In genomic region chrII:11537115-11537514, ce11 we compare ENCODE assay signal across 8 worm cellular contexts.
A peak's percentile ranks its signal among the peaks of the same experiment; 100 is the strongest.
TF ChIP-seq lines count a peak whose summit lies in the region.

No protein-coding gene starts in this region.

TF ChIP-seq in whole organism, L1 larva, 84 proteins besides CTCF, POLR2A, EP300 and RAD21:
- TF ChIP-seq ceh-88 (GFP tag; IDR thresholded peaks at IDR 0.05; lab: Robert Waterston, UW): no peak
- peak; percentile 28 for TF ChIP-seq blmp-1 (tag; optimal IDR thresholded peaks at IDR 0.05; lab: Kevin White, UChicago)

TF ChIP-seq in whole organism, L3 larva, 47 proteins besides CTCF, POLR2A, EP300 and RAD21:
- TF ChIP-seq unc-62 (GFP tag; optimal IDR thresholded peaks at IDR 0.05; lab: Kevin White, UChicago): no peak
- TF ChIP-seq nhr-23 (tag; optimal IDR thresholded peaks at IDR 0.05; lab: Kevin White, UChicago): peak; percentile 15

TF ChIP-seq in whole organism, L4 larva, 104 proteins besides CTCF, POLR2A, EP300 and RAD21:
- TF ChIP-seq spr-3 (GFP tag; optimal IDR thresholded peaks at IDR 0.05; lab: Kevin White, UChicago) (peak; percentile 9), set-16 (GFP tag; IDR thresholded peaks at IDR 0.05; lab: Robert Waterston, UW) (peak; percentile 82), unc-130 (GFP tag; optimal IDR thresholded peaks at IDR 0.05; lab: Kevin White, UChicago) (peak; percentile 70), daf-16 (GFP tag; optimal IDR thresholded peaks at IDR 0.05; lab: Kevin White, UChicago) (no peak), daf-16 (tag; optimal IDR thresholded peaks at IDR 0.05; lab: Kevin White, UChicago) (no peak), spr-1 (tag; optimal IDR thresholded peaks at IDR 0.05; lab: Kevin White, UChicago) (no peak), ceh-44 (GFP tag; IDR thresholded peaks at IDR 0.05; lab: Robert Waterston, UW) (no peak), D1046.2 (GFP tag; IDR thresholded peaks at IDR 0.05; lab: Robert Waterston, UW) (0 out of 2 replicates have a peak, but pooled peaks have one; percentile 8), rbr-2 (tag; optimal IDR thresholded peaks at IDR 0.05; lab: Kevin White, UChicago) (no peak), mdl-1 (tag; optimal IDR thresholded peaks at IDR 0.05; lab: Kevin White, UChicago) (peak in 1 of 2 experiments; percentile 3), Y48G9A.11 (GFP tag; IDR thresholded peaks at IDR 0.05; lab: Robert Waterston, UW) (peak; percentile 64; the same call in 1 of the 2 replicates), fos-1 (tag; optimal IDR thresholded peaks at IDR 0.05; lab: Kevin White, UChicago) (no peak), lin-38 (GFP tag; IDR thresholded peaks at IDR 0.05; lab: Robert Waterston, UW) (peak; percentile 73)

TF ChIP-seq in whole organism, early embryonic, 17 proteins besides CTCF, POLR2A, EP300 and RAD21:
- TF ChIP-seq tbx-11 (GFP tag; IDR thresholded peaks at IDR 0.05; lab: Robert Waterston, UW) (no peak), hmg-4 (GFP tag; optimal IDR thresholded peaks at IDR 0.05; lab: Kevin White, UChicago) (peak; percentile 43), ets-7 (tag; optimal IDR thresholded peaks at IDR 0.05; lab: Kevin White, UChicago) (peak; percentile 33)

TF ChIP-seq in whole organism, late embryonic, 69 proteins besides CTCF, POLR2A, EP300 and RAD21 (continues in another document):
- TF ChIP-seq hlh-8 (tag; optimal IDR thresholded peaks at IDR 0.05; lab: Kevin White, UChicago): no peak
- TF ChIP-seq ceh-30 (tag; optimal IDR thresholded peaks at IDR 0.05; lab: Kevin White, UChicago): no peak
- TF ChIP-seq C38D4.7 (GFP tag; optimal IDR thresholded peaks at IDR 0.05; lab: Kevin White, UChicago): no peak
- TF ChIP-seq ref-2 (tag; optimal IDR thresholded peaks at IDR 0.05; lab: Kevin White, UChicago): peak; percentile 52
- no peak for TF ChIP-seq hlh-6 (tag; optimal IDR thresholded peaks at IDR 0.05; lab: Kevin White, UChicago)
- TF ChIP-seq pax-1 (tag; optimal IDR thresholded peaks at IDR 0.05; lab: Kevin White, UChicago): peak; percentile 28
- peak; percentile 45 for TF ChIP-seq nfya-1 (tag; optimal IDR thresholded peaks at IDR 0.05; lab: Kevin White, UChicago)
- TF ChIP-seq gmeb-2 (tag; optimal IDR thresholded peaks at IDR 0.05; lab: Kevin White, UChicago): no peak
- TF ChIP-seq sox-4 (tag; optimal IDR thresholded peaks at IDR 0.05; lab: Kevin White, UChicago): no peak
- TF ChIP-seq eyg-1 (tag; optimal IDR thresholded peaks at IDR 0.05; lab: Kevin White, UChicago): peak; percentile 60
- no peak for TF ChIP-seq mec-3 (tag; optimal IDR thresholded peaks at IDR 0.05; lab: Kevin White, UChicago; ENCODE audit: borderline replicate concordance)
- TF ChIP-seq ceh-22 (tag; optimal IDR thresholded peaks at IDR 0.05; lab: Kevin White, UChicago): no peak
- no peak for TF ChIP-seq fkh-10 (GFP tag; optimal IDR thresholded peaks at IDR 0.05; lab: Kevin White, UChicago)
- no peak for TF ChIP-seq unc-86 (tag; optimal IDR thresholded peaks at IDR 0.05; lab: Kevin White, UChicago)
- TF ChIP-seq ztf-16 (tag; optimal IDR thresholded peaks at IDR 0.05; lab: Kevin White, UChicago): no peak
- TF ChIP-seq syd-9 (tag; optimal IDR thresholded peaks at IDR 0.05; lab: Kevin White, UChicago): peak; percentile 32
- TF ChIP-seq ttx-3 (tag; optimal IDR thresholded peaks at IDR 0.05; lab: Kevin White, UChicago): no peak
- peak; percentile 49 for TF ChIP-seq rnt-1 (tag; optimal IDR thresholded peaks at IDR 0.05; lab: Kevin White, UChicago)
- TF ChIP-seq lin-11 (tag; optimal IDR thresholded peaks at IDR 0.05; lab: Kevin White, UChicago): no peak

TF ChIP-seq in whole organism, midembryonic, 9 proteins besides CTCF, POLR2A, EP300 and RAD21:
- 0 out of 2 replicates have a peak, but pooled peaks have one; percentile 18 for TF ChIP-seq ztf-23 (GFP tag; IDR thresholded peaks at IDR 0.05; lab: Robert Waterston, UW)
- no peak for TF ChIP-seq cog-1 (tag; optimal IDR thresholded peaks at IDR 0.05; lab: Kevin White, UChicago)
- no peak for TF ChIP-seq ref-1 (GFP tag; conservative IDR thresholded peaks at IDR 0.05; lab: Robert Waterston, UW)
- no peak for TF ChIP-seq med-1 (GFP tag; optimal IDR thresholded peaks at IDR 0.05; lab: Kevin White, UChicago; ENCODE audit: insufficient read depth)

TF ChIP-seq in whole organism, mixed stage, embryonic, 35 proteins besides CTCF, POLR2A, EP300 and RAD21:
- TF ChIP-seq flh-1 (GFP tag; optimal IDR thresholded peaks at IDR 0.05; lab: Kevin White, UChicago) (no peak), mls-2 (tag; optimal IDR thresholded peaks at IDR 0.05; lab: Kevin White, UChicago) (peak; percentile 40), unc-62 (GFP tag; optimal IDR thresholded peaks at IDR 0.05; lab: Kevin White, UChicago) (peak; percentile 67), nhr-2 (tag; optimal IDR thresholded peaks at IDR 0.05; lab: Kevin White, UChicago) (peak; percentile 46), sptf-1 (tag; optimal IDR thresholded peaks at IDR 0.05; lab: Kevin White, UChicago) (peak; percentile 89), cnd-1 (tag; optimal IDR thresholded peaks at IDR 0.05; lab: Kevin White, UChicago) (peak; percentile 52), hlh-1 (tag; optimal IDR thresholded peaks at IDR 0.05; lab: Kevin White, UChicago) (peak; percentile 60), nhr-237 (tag; optimal IDR thresholded peaks at IDR 0.05; lab: Kevin White, UChicago) (no peak), unc-120 (tag; optimal IDR thresholded peaks at IDR 0.05; lab: Kevin White, UChicago; ENCODE audit: poor library complexity, severe bottlenecking) (peak; percentile 6), ham-2 (GFP tag; optimal IDR thresholded peaks at IDR 0.05; lab: Kevin White, UChicago) (peak; percentile 37), snpc-4 (tag; optimal IDR thresholded peaks at IDR 0.05; lab: Kevin White, UChicago) (no peak), ceh-39 (tag; optimal IDR thresholded peaks at IDR 0.05; lab: Kevin White, UChicago) (peak; percentile 76), pha-4 (tag; optimal IDR thresholded peaks at IDR 0.05; lab: Kevin White, UChicago) (no peak), mep-1 (tag; optimal IDR thresholded peaks at IDR 0.05; lab: Kevin White, UChicago) (peak; percentile 62)

TF ChIP-seq in whole organism, young adult, 124 proteins besides CTCF, POLR2A, EP300 and RAD21 (continues in another document):
- no peak for TF ChIP-seq sea-2 (GFP tag; IDR thresholded peaks at IDR 0.05; lab: Robert Waterston, UW)
- no peak for TF ChIP-seq let-607 (tag; optimal IDR thresholded peaks at IDR 0.05; lab: Kevin White, UChicago)
- TF ChIP-seq hlh-12 (tag; optimal IDR thresholded peaks at IDR 0.05; lab: Kevin White, UChicago): no peak
- TF ChIP-seq ceh-27 (GFP tag; optimal IDR thresholded peaks at IDR 0.05; lab: Kevin White, UChicago): peak; percentile 6
- TF ChIP-seq rec-8 (tag; optimal IDR thresholded peaks at IDR 0.05; lab: Kevin White, UChicago): no peak
- no peak for TF ChIP-seq K11D2.4 (GFP tag; IDR thresholded peaks at IDR 0.05; lab: Robert Waterston, UW)
- TF ChIP-seq lin-40 (tag; optimal IDR thresholded peaks at IDR 0.05; lab: Kevin White, UChicago): no peak
- no peak for TF ChIP-seq Y56A3A.18 (GFP tag; IDR thresholded peaks at IDR 0.05; lab: Robert Waterston, UW)
- 0 out of 2 replicates have a peak, but pooled peaks have one; percentile 68 for TF ChIP-seq Y53G8AR.9 (GFP tag; conservative IDR thresholded peaks at IDR 0.05; lab: Robert Waterston, UW)
- no peak for TF ChIP-seq snpc-4 (GFP tag; optimal IDR thresholded peaks at IDR 0.05; lab: Kevin White, UChicago)
- peak in 2 of 4 experiments; percentile 19 to 23 for TF ChIP-seq snpc-4 (tag; optimal IDR thresholded peaks at IDR 0.05; lab: Kevin White, UChicago)
- peak; percentile 92 for TF ChIP-seq madf-3 (GFP tag; IDR thresholded peaks at IDR 0.05; lab: Robert Waterston, UW)
- TF ChIP-seq sptf-2 (GFP tag; optimal IDR thresholded peaks at IDR 0.05; lab: Kevin White, UChicago): no peak
- TF ChIP-seq dox-1 (GFP tag; IDR thresholded peaks at IDR 0.05; lab: Robert Waterston, UW): peak; percentile 92
- no peak for TF ChIP-seq F57C9.4 (tag; optimal IDR thresholded peaks at IDR 0.05; lab: Kevin White, UChicago)
- TF ChIP-seq dpl-1 (GFP tag; optimal IDR thresholded peaks at IDR 0.05; lab: Kevin White, UChicago): peak; percentile 88
- TF ChIP-seq let-526 (GFP tag; IDR thresholded peaks at IDR 0.05; lab: Robert Waterston, UW): no peak
- TF ChIP-seq ztf-18 (tag; optimal IDR thresholded peaks at IDR 0.05; lab: Kevin White, UChicago): peak; percentile 2
- no peak for TF ChIP-seq unc-62 (GFP tag; optimal IDR thresholded peaks at IDR 0.05; lab: Kevin White, UChicago)
- no peak for TF ChIP-seq nfya-1 (tag; optimal IDR thresholded peaks at IDR 0.05; lab: Kevin White, UChicago; ENCODE audit: borderline replicate concordance, insufficient read depth)
- no peak for TF ChIP-seq ztf-25 (GFP tag; IDR thresholded peaks at IDR 0.05; lab: Robert Waterston, UW)
- peak; percentile 98 for TF ChIP-seq madf-8 (GFP tag; conservative IDR thresholded peaks at IDR 0.05; lab: Robert Waterston, UW)
- peak; percentile 84 for TF ChIP-seq ceh-100 (GFP tag; IDR thresholded peaks at IDR 0.05; lab: Robert Waterston, UW)
- TF ChIP-seq ccch-3 (GFP tag; optimal IDR thresholded peaks at IDR 0.05; lab: Kevin White, UChicago): no peak
- TF ChIP-seq mel-28 (tag; optimal IDR thresholded peaks at IDR 0.05; lab: Kevin White, UChicago; ENCODE audit: borderline replicate concordance): no peak
- peak; percentile 92 for TF ChIP-seq hmg-1.2 (GFP tag; IDR thresholded peaks at IDR 0.05; lab: Robert Waterston, UW)
- TF ChIP-seq mcd-1 (GFP tag; IDR thresholded peaks at IDR 0.05; lab: Robert Waterston, UW): peak; percentile 78
- 0 out of 2 replicates have a peak, but pooled peaks have one; percentile 38 for TF ChIP-seq attf-3 (GFP tag; conservative IDR thresholded peaks at IDR 0.05; lab: Robert Waterston, UW)
- TF ChIP-seq F10E7.11 (tag; optimal IDR thresholded peaks at IDR 0.05; lab: Kevin White, UChicago): no peak
- TF ChIP-seq dpff-1 (tag; optimal IDR thresholded peaks at IDR 0.05; lab: Kevin White, UChicago): no peak
- TF ChIP-seq Y95B8A.8 (GFP tag; IDR thresholded peaks at IDR 0.05; lab: Robert Waterston, UW): peak; percentile 81; the same call in 1 of the 2 replicates
- peak; percentile 78; the same call in 1 of the 2 replicates for TF ChIP-seq F37B4.10 (GFP tag; IDR thresholded peaks at IDR 0.05; lab: Robert Waterston, UW)
- no peak for TF ChIP-seq F22D6.2 (tag; optimal IDR thresholded peaks at IDR 0.05; lab: Kevin White, UChicago)
- peak; percentile 94 for TF ChIP-seq ceh-91 (GFP tag; IDR thresholded peaks at IDR 0.05; lab: Robert Waterston, UW)
- TF ChIP-seq ztf-6 (GFP tag; IDR thresholded peaks at IDR 0.05; lab: Robert Waterston, UW): no peak
- peak; percentile 40 for TF ChIP-seq athp-1 (tag; optimal IDR thresholded peaks at IDR 0.05; lab: Kevin White, UChicago)
- TF ChIP-seq cebp-1 (GFP tag; IDR thresholded peaks at IDR 0.05; lab: Robert Waterston, UW): 0 out of 2 replicates have a peak, but pooled peaks have one; percentile 27
- TF ChIP-seq cebp-1 (tag; optimal IDR thresholded peaks at IDR 0.05; lab: Kevin White, UChicago): no peak
- no peak for TF ChIP-seq ceh-79 (tag; optimal IDR thresholded peaks at IDR 0.05; lab: Kevin White, UChicago)
- no peak for TF ChIP-seq Y53F4B.3 (GFP tag; IDR thresholded peaks at IDR 0.05; lab: Robert Waterston, UW)
